Worm (Caenorhabditis elegans) whole organism, L2 larva: ENCODE data around the gene nspc-19.
A peak's percentile ranks its signal among the peaks of the same experiment; 100 is the strongest.
"Not testable (repeated sequence)": the region's sequence is repeated elsewhere in the genome, so short reads cannot be mapped to it uniquely, and the experiment has no call there.

Source experiments
- C34F6.9 ChIP-seq: fragments of 150-350 bp; optimal IDR thresholded peaks from 2 replicates; lab custom pipeline; 2014; ENCODE audit warnings: missing biosample characterization, missing genetic modification characterization
- F13H6.1 ChIP-seq: sonication (generic microtip); optimal IDR thresholded peaks from 2 replicates; lab custom pipeline; 2016; ENCODE audit warnings: missing genetic modification characterization, missing compliant biosample characterization
- R02D3.7 ChIP-seq: fragments of 150-350 bp; optimal IDR thresholded peaks from 2 replicates; lab custom pipeline; 2014; ENCODE audit warnings: missing biosample characterization, missing genetic modification characterization
- Y55F3AM.14 ChIP-seq: fragments of 200-800 bp; sonication (Bioruptor generic); optimal IDR thresholded peaks from 2 replicates; lab custom pipeline; 2018; ENCODE audit warnings: mild to moderate bottlenecking, missing genetic modification characterization, missing compliant biosample characterization
- ZK546.5 ChIP-seq: sonication (generic microtip); optimal IDR thresholded peaks from 2 replicates; lab custom pipeline; 2017; ENCODE audit warnings: missing biosample characterization, missing genetic modification characterization
- alr-1 ChIP-seq: fragments of 150-350 bp; optimal IDR thresholded peaks from 2 replicates; lab custom pipeline; 2014; ENCODE audit warnings: missing biosample characterization, missing genetic modification characterization
- aly-2 ChIP-seq: fragments of 150-350 bp; optimal IDR thresholded peaks from 2 replicates; lab custom pipeline; 2014; ENCODE audit warnings: missing biosample characterization, missing genetic modification characterization
- ama-1 ChIP-seq: fragments of 150-350 bp; optimal IDR thresholded peaks from 2 replicates; lab custom pipeline; 2018; ENCODE audit warnings: inconsistent platforms
- blmp-1 ChIP-seq: sonication (generic microtip); optimal IDR thresholded peaks from 2 replicates; lab custom pipeline; 2017; ENCODE audit warnings: missing genetic modification characterization, mild to moderate bottlenecking, missing compliant biosample characterization, antibody characterized with exemption, moderate library complexity; ENCODE audit not compliant: insufficient read depth
- ceh-16 ChIP-seq: fragments of 150-350 bp; optimal IDR thresholded peaks from 2 replicates; lab custom pipeline; 2014; ENCODE audit warnings: missing biosample characterization, missing genetic modification characterization
- ceh-82 ChIP-seq: fragments of 150-350 bp; optimal IDR thresholded peaks from 2 replicates; lab custom pipeline; 2014; ENCODE audit warnings: missing biosample characterization, missing genetic modification characterization
- crh-2 ChIP-seq: sonication (generic microtip); optimal IDR thresholded peaks from 2 replicates; lab custom pipeline; 2017; ENCODE audit warnings: missing biosample characterization, missing genetic modification characterization
- dmd-4 ChIP-seq: sonication (generic microtip); optimal IDR thresholded peaks from 2 replicates; lab custom pipeline; 2017; ENCODE audit warnings: missing biosample characterization, missing genetic modification characterization
- egl-27 ChIP-seq: sonication (generic microtip); optimal IDR thresholded peaks from 3 replicates; lab custom pipeline; 2017; ENCODE audit warnings: missing biosample characterization, missing genetic modification reagents, missing genetic modification characterization
- elt-3 ChIP-seq: sonication (generic microtip); optimal IDR thresholded peaks from 2 replicates; lab custom pipeline; 2017; ENCODE audit warnings: missing biosample characterization, missing genetic modification characterization
- fos-1 ChIP-seq: fragments of 150-350 bp; optimal IDR thresholded peaks from 2 replicates; lab custom pipeline; 2014; ENCODE audit warnings: missing biosample characterization, missing genetic modification characterization
- gmeb-1 ChIP-seq: fragments of 150-350 bp; optimal IDR thresholded peaks from 2 replicates; lab custom pipeline; 2014; ENCODE audit warnings: missing biosample characterization, missing genetic modification characterization
- lin-13 ChIP-seq: fragments of 150-350 bp; optimal IDR thresholded peaks from 2 replicates; lab custom pipeline; 2014; ENCODE audit warnings: missing biosample characterization, missing genetic modification reagents, missing genetic modification characterization
- lin-39 ChIP-seq: fragments of 150-350 bp; optimal IDR thresholded peaks from 2 replicates; lab custom pipeline; 2014; ENCODE audit warnings: missing biosample characterization, missing genetic modification reagents, missing genetic modification characterization
- lsy-2 ChIP-seq, 2 experiments: fragments of 150-350 bp in 1 of 2; sonication (generic microtip) in 1 of 2; optimal IDR thresholded peaks; 2 replicates each; lab custom pipeline; 2014 to 2017; ENCODE audit warnings: missing biosample characterization in 2 of 2, missing genetic modification characterization in 2 of 2
- mab-5 ChIP-seq: fragments of 150-350 bp; optimal IDR thresholded peaks from 2 replicates; lab custom pipeline; 2014; ENCODE audit warnings: missing biosample characterization, missing genetic modification characterization
- mbf-1 ChIP-seq: sonication (generic microtip); optimal IDR thresholded peaks from 2 replicates; lab custom pipeline; 2017; ENCODE audit warnings: missing biosample characterization, missing genetic modification characterization
- mdl-1 ChIP-seq, 2 experiments: fragments of 150-350 bp in 1 of 2; sonication (generic microtip) in 1 of 2; optimal IDR thresholded peaks; 2 replicates each; lab custom pipeline; 2017; ENCODE audit warnings: missing biosample characterization in 2 of 2, missing genetic modification characterization in 2 of 2
- nhr-10 ChIP-seq: sonication (generic microtip); optimal IDR thresholded peaks from 2 replicates; lab custom pipeline; 2017; ENCODE audit warnings: missing biosample characterization, missing genetic modification characterization
- nhr-11 ChIP-seq: fragments of 150-350 bp; optimal IDR thresholded peaks from 2 replicates; lab custom pipeline; 2014; ENCODE audit warnings: missing biosample characterization, missing genetic modification characterization
- nhr-12 ChIP-seq: fragments of 150-350 bp; optimal IDR thresholded peaks from 2 replicates; lab custom pipeline; 2014; ENCODE audit warnings: missing biosample characterization, missing genetic modification characterization
- nhr-129 ChIP-seq: fragments of 150-350 bp; optimal IDR thresholded peaks from 2 replicates; lab custom pipeline; 2014; ENCODE audit warnings: missing biosample characterization, missing genetic modification characterization
- nhr-21 ChIP-seq: fragments of 150-350 bp; optimal IDR thresholded peaks from 2 replicates; lab custom pipeline; 2014; ENCODE audit warnings: missing biosample characterization, missing genetic modification characterization
- nhr-23 ChIP-seq: fragments of 150-350 bp; optimal IDR thresholded peaks from 2 replicates; lab custom pipeline; 2014; ENCODE audit warnings: missing biosample characterization, missing genetic modification reagents, missing genetic modification characterization
- nhr-237 ChIP-seq: fragments of 150-350 bp; optimal IDR thresholded peaks from 2 replicates; lab custom pipeline; 2014; ENCODE audit warnings: missing biosample characterization, missing genetic modification characterization
- nhr-25 ChIP-seq: fragments of 150-350 bp; sonication (generic microtip); optimal IDR thresholded peaks from 3 replicates; lab custom pipeline; 2014; ENCODE audit warnings: missing biosample characterization, missing genetic modification characterization
- nhr-6 ChIP-seq: fragments of 150-350 bp; optimal IDR thresholded peaks from 2 replicates; lab custom pipeline; 2014; ENCODE audit warnings: missing biosample characterization, missing genetic modification characterization
- nhr-77 ChIP-seq: fragments of 150-350 bp; optimal IDR thresholded peaks from 2 replicates; lab custom pipeline; 2014; ENCODE audit warnings: missing biosample characterization, missing genetic modification characterization
- sem-4 ChIP-seq: fragments of 150-350 bp; optimal IDR thresholded peaks from 2 replicates; lab custom pipeline; 2014; ENCODE audit warnings: missing biosample characterization, missing genetic modification reagents, missing genetic modification characterization
- skn-1 ChIP-seq: sonication (generic microtip); optimal IDR thresholded peaks from 2 replicates; lab custom pipeline; 2017; ENCODE audit warnings: missing biosample characterization, missing genetic modification characterization
- sma-3 ChIP-seq: sonication (generic microtip); optimal IDR thresholded peaks from 2 replicates; lab custom pipeline; 2016; ENCODE audit warnings: missing genetic modification reagents, missing genetic modification characterization, missing compliant biosample characterization
- sma-9 ChIP-seq, 2 experiments: fragments of 150-350 bp in 1 of 2; sonication (generic microtip) in 1 of 2; optimal IDR thresholded peaks; 2 replicates each; lab custom pipeline; 2014 to 2016; ENCODE audit warnings: missing genetic modification characterization in 2 of 2, mild to moderate bottlenecking in 1 of 2, missing biosample characterization in 1 of 2, missing compliant biosample characterization in 1 of 2, missing genetic modification reagents in 1 of 2, moderate library complexity in 1 of 2
- unc-39 ChIP-seq: fragments of 150-350 bp; optimal IDR thresholded peaks from 2 replicates; lab custom pipeline; 2014; ENCODE audit warnings: missing biosample characterization, missing genetic modification characterization
- unc-55 ChIP-seq: fragments of 150-350 bp; sonication (generic microtip); optimal IDR thresholded peaks from 3 replicates; lab custom pipeline; 2014; ENCODE audit warnings: missing biosample characterization, missing genetic modification reagents, missing genetic modification characterization
- unc-62 ChIP-seq: fragments of 150-350 bp; optimal IDR thresholded peaks from 2 replicates; lab custom pipeline; 2014; ENCODE audit warnings: missing biosample characterization, missing genetic modification reagents, missing genetic modification characterization
- zag-1 ChIP-seq: fragments of 150-350 bp; optimal IDR thresholded peaks from 2 replicates; lab custom pipeline; 2014; ENCODE audit warnings: missing biosample characterization, missing genetic modification characterization
- ztf-1 ChIP-seq: fragments of 200-800 bp; sonication (Bioruptor generic); conservative IDR thresholded peaks from 2 replicates; pipeline ENCODE4 v1.3.6; 2022; ENCODE audit warnings: missing genetic modification characterization, missing compliant biosample characterization
- ztf-11 ChIP-seq: sonication (generic microtip); optimal IDR thresholded peaks from 2 replicates; lab custom pipeline; 2017; ENCODE audit warnings: missing biosample characterization, missing genetic modification characterization
- ztf-4 ChIP-seq: fragments of 150-350 bp; optimal IDR thresholded peaks from 2 replicates; lab custom pipeline; 2014; ENCODE audit warnings: missing biosample characterization, missing genetic modification characterization

The nspc-19 gene

ce11 chrX:14528399-14528798 is at the start of gene nspc-19:
nspc-19 (plus strand) TSS chrX:14528699.
- TF ChIP-seq dmd-4, C34F6.9, alr-1 (tag; lab: Kevin White, UChicago): not testable (repeated sequence)

ce11 chrX:14478743-14479428 is 49.6 kb upstream of the nspc-19 start, which contains the start of gene M163.11:
M163.11 (plus strand) TSS chrX:14479378.
- TF ChIP-seq ceh-82 = no peak
- no peak for TF ChIP-seq lin-39
- TF ChIP-seq nhr-23 (tag; lab: Kevin White, UChicago) = no peak
- peak; percentile 35 for TF ChIP-seq gmeb-1 (tag; lab: Kevin White, UChicago)
- TF ChIP-seq nhr-25 = no peak
- TF ChIP-seq sma-9 (GFP tag; optimal IDR thresholded peaks at IDR 0.05; lab: Kevin White, UChicago) = peak; percentile 4
- no peak for TF ChIP-seq sma-9 (tag; optimal IDR thresholded peaks at IDR 0.05; lab: Kevin White, UChicago)
- peak; percentile 1 for TF ChIP-seq F13H6.1
- TF ChIP-seq mab-5 (tag; lab: Kevin White, UChicago) = no peak
- no peak for TF ChIP-seq nhr-77 (tag; lab: Kevin White, UChicago)
- peak; percentile 40 for TF ChIP-seq crh-2
- TF ChIP-seq nhr-12 (tag; lab: Kevin White, UChicago) = no peak
- TF ChIP-seq Y55F3AM.14 (GFP tag; lab: Kevin White, UChicago) = no peak
- peak; percentile 27 for TF ChIP-seq nhr-21 (tag; lab: Kevin White, UChicago)
- no peak for TF ChIP-seq C34F6.9 (tag; lab: Kevin White, UChicago)
- no peak for TF ChIP-seq egl-27 (tag; lab: Kevin White, UChicago)
- TF ChIP-seq ceh-16 (tag; lab: Kevin White, UChicago) = no peak
- no peak for TF ChIP-seq nhr-10 (tag; lab: Kevin White, UChicago)
- peak; percentile 57 for TF ChIP-seq sma-3 (GFP tag; lab: Kevin White, UChicago)
- TF ChIP-seq nhr-129 (tag; lab: Kevin White, UChicago) = peak; percentile 1
- TF ChIP-seq skn-1 = no peak
- no peak for TF ChIP-seq mdl-1 (tag; optimal IDR thresholded peaks at IDR 0.05; lab: Kevin White, UChicago)
- TF ChIP-seq nhr-237 (tag; lab: Kevin White, UChicago) = no peak
- no peak for TF ChIP-seq ama-1 (lab: Kevin White, UChicago)
- no peak for TF ChIP-seq ZK546.5 (tag; lab: Kevin White, UChicago)
- TF ChIP-seq unc-39 (tag; lab: Kevin White, UChicago) = no peak
- TF ChIP-seq unc-55 (GFP tag; lab: Kevin White, UChicago) = no peak
- no peak for TF ChIP-seq R02D3.7 (tag; lab: Kevin White, UChicago)
- no peak for TF ChIP-seq nhr-11 (tag; lab: Kevin White, UChicago)
- no peak for TF ChIP-seq ztf-11
- TF ChIP-seq lsy-2 (tag; optimal IDR thresholded peaks at IDR 0.05; lab: Kevin White, UChicago) = peak in 1 of 2 experiments; percentile 11
- TF ChIP-seq fos-1 (tag; lab: Kevin White, UChicago) = peak; percentile 12
- TF ChIP-seq ztf-4 = no peak
- TF ChIP-seq zag-1 (tag; lab: Kevin White, UChicago) = no peak
- no peak for TF ChIP-seq aly-2 (tag; lab: Kevin White, UChicago)

DNA sequence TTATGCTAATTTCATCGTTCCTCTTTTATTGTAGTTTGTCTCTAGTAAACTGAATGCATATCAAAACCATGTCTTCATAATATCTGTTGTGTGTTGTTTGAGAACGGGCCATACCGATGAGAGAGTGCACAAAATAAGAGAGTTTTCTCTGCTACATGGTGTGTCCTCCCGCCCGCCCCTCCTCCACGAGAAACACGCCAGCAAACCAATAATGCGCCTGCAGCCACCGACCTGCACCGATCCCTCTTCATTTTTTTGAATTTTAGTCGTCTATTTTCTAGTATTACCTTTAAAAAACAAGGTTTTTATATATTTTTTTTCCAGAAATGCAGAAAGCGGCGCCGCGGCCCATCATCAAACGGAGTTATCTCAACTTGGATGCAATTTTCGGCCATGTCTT is 48.3 kb upstream of the nspc-19 start, which contains the start of gene gfi-3:
gfi-3 (plus strand) TSS at position 325 of the 400 bp plus-strand sequence.
- TF ChIP-seq mab-5 (tag; lab: Kevin White, UChicago) (peak; percentile 82), fos-1 (tag; lab: Kevin White, UChicago) (peak; percentile 73), ztf-4 (peak; percentile 36), unc-62 (GFP tag; lab: Kevin White, UChicago) (no peak), unc-39 (tag; lab: Kevin White, UChicago) (no peak), aly-2 (tag; lab: Kevin White, UChicago) (no peak), Y55F3AM.14 (GFP tag; lab: Kevin White, UChicago) (peak; percentile 8), dmd-4 (tag; lab: Kevin White, UChicago) (no peak), lin-13 (GFP tag; lab: Kevin White, UChicago) (peak; percentile 89), skn-1 (no peak), lin-39 (no peak), sma-9 (GFP tag; optimal IDR thresholded peaks at IDR 0.05; lab: Kevin White, UChicago) (peak; percentile 84), sma-9 (tag; optimal IDR thresholded peaks at IDR 0.05; lab: Kevin White, UChicago) (no peak), sem-4 (tag; lab: Kevin White, UChicago) (peak; percentile 59), nhr-23 (tag; lab: Kevin White, UChicago) (no peak), nhr-77 (tag; lab: Kevin White, UChicago) (no peak), mbf-1 (tag; lab: Kevin White, UChicago) (no peak), ceh-16 (tag; lab: Kevin White, UChicago) (peak; percentile 69), nhr-25 (peak; percentile 82), C34F6.9 (tag; lab: Kevin White, UChicago) (peak; percentile 62), ama-1 (lab: Kevin White, UChicago) (no peak), gmeb-1 (tag; lab: Kevin White, UChicago) (peak; percentile 79), ztf-11 (no peak), nhr-237 (tag; lab: Kevin White, UChicago) (no peak), lsy-2 (tag; optimal IDR thresholded peaks at IDR 0.05; lab: Kevin White, UChicago) (peak; percentile 58 to 84), blmp-1 (tag; lab: Kevin White, UChicago) (peak; percentile 25), elt-3 (no peak), ZK546.5 (tag; lab: Kevin White, UChicago) (no peak), nhr-6 (tag; lab: Kevin White, UChicago) (peak; percentile 48), mdl-1 (tag; optimal IDR thresholded peaks at IDR 0.05; lab: Kevin White, UChicago) (peak; percentile 0 to 48), ztf-1 (GFP tag; lab: Robert Waterston, UW) (no peak), nhr-11 (tag; lab: Kevin White, UChicago) (no peak), egl-27 (tag; lab: Kevin White, UChicago) (peak; percentile 77), nhr-21 (tag; lab: Kevin White, UChicago) (peak; percentile 80), R02D3.7 (tag; lab: Kevin White, UChicago) (no peak), F13H6.1 (peak; percentile 89)
